Fruit fly (Drosophila melanogaster): ENCODE measurements around the gene Grp170.

The Grp170 gene

DNA sequence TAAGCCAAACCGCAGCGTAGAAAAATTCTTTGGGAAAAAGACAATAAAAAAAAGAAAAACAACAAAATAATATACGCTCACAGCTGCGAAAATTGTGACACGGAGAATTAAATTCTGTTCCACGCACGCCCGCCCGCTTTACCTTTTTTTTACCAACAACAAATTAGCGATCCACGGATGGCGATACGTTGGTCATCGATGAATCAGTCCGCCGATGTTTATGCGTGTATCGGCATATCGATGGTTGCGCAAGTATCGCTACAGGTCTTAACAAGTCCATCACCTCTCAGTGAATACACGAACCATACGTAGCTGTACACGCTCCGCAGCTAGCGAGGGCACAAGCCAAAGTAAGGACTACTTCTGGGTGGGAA is 4.3 kb downstream of the Grp170 start, which contains the start of gene CG2924 (continued):
- no peak for TF ChIP-seq kah (GFP tag; optimal IDR thresholded peaks at IDR 0.05)
- TF ChIP-seq hkb (optimal IDR thresholded peaks at IDR 0.05), result no peak
- no peak for TF ChIP-seq hkb (GFP tag; IDR thresholded peaks at IDR 0.05)
- no peak for TF ChIP-seq br (optimal IDR thresholded peaks at IDR 0.05)
- no peak for TF ChIP-seq ase (GFP tag; IDR thresholded peaks at IDR 0.05)
- peak; percentile 29 for TF ChIP-seq CG10654 (GFP tag; optimal IDR thresholded peaks at IDR 0.05)
- peak; percentile 91 for TF ChIP-seq Dbx (GFP tag; IDR thresholded peaks at IDR 0.05)
- peak; percentile 67 for TF ChIP-seq Dad (GFP tag; optimal IDR thresholded peaks at IDR 0.05)
- no peak for TF ChIP-seq E2f1 (GFP tag; IDR thresholded peaks at IDR 0.05)
- TF ChIP-seq CG7357 (GFP tag; IDR thresholded peaks at IDR 0.05), result no peak
- TF ChIP-seq tin (GFP tag; optimal IDR thresholded peaks at IDR 0.05), result peak; percentile 67
- no peak for TF ChIP-seq jing (GFP tag; optimal IDR thresholded peaks at IDR 0.05)
- peak; percentile 42 for TF ChIP-seq CrebB (tag; optimal IDR thresholded peaks at IDR 0.05)
- no peak for TF ChIP-seq Lim3 (GFP tag; IDR thresholded peaks at IDR 0.05)
- TF ChIP-seq CG12219 (GFP tag; optimal IDR thresholded peaks at IDR 0.05), result no peak
- no peak for TF ChIP-seq Poxn (GFP tag; IDR thresholded peaks at IDR 0.05)
- peak; percentile 100 for TF ChIP-seq CG16813 (GFP tag; IDR thresholded peaks at IDR 0.05; ENCODE audit: partially characterized antibody)
- no peak for TF ChIP-seq org-1 (GFP tag; optimal IDR thresholded peaks at IDR 0.05)
- TF ChIP-seq CG6272 (GFP tag; IDR thresholded peaks at IDR 0.05), result peak; percentile 86
- no peak for TF ChIP-seq Trl (optimal IDR thresholded peaks at IDR 0.05)
- peak; percentile 36 for TF ChIP-seq Trl (GFP tag; optimal IDR thresholded peaks at IDR 0.05)
- TF ChIP-seq ap (GFP tag; IDR thresholded peaks at IDR 0.05), result no peak
- TF ChIP-seq tx (GFP tag; optimal IDR thresholded peaks at IDR 0.05), result peak; percentile 28
- no peak for TF ChIP-seq CG16815 (GFP tag; optimal IDR thresholded peaks at IDR 0.05)
- no peak for TF ChIP-seq Lpt (GFP tag; optimal IDR thresholded peaks at IDR 0.05)
- TF ChIP-seq Gug (GFP tag; IDR thresholded peaks at IDR 0.05), result peak; percentile 89; the same call in 2 of the 4 replicates
- TF ChIP-seq CG14710 (tag; optimal IDR thresholded peaks at IDR 0.05), result peak; percentile 80
- peak; percentile 83 for TF ChIP-seq Hmr (GFP tag; optimal IDR thresholded peaks at IDR 0.05)
- peak; percentile 87 for TF ChIP-seq Rfx (GFP tag; IDR thresholded peaks at IDR 0.05)
- TF ChIP-seq yki (optimal IDR thresholded peaks at IDR 0.05), result no peak
- peak; percentile 26 for TF ChIP-seq D19A (tag; optimal IDR thresholded peaks at IDR 0.05)
- TF ChIP-seq Oli (tag; optimal IDR thresholded peaks at IDR 0.05), result no peak
- TF ChIP-seq CG6683 (GFP tag; optimal IDR thresholded peaks at IDR 0.05), result peak; percentile 15
- no peak for TF ChIP-seq CG5180 (GFP tag; optimal IDR thresholded peaks at IDR 0.05)
- peak; percentile 95 for TF ChIP-seq CG9932 (GFP tag; IDR thresholded peaks at IDR 0.05)
- peak; percentile 34 for TF ChIP-seq nerfin-1 (tag; optimal IDR thresholded peaks at IDR 0.05)
- peak; percentile 2 to 63 for TF ChIP-seq Hr51 (GFP tag; optimal IDR thresholded peaks at IDR 0.05)
- no peak for TF ChIP-seq Optix (GFP tag; IDR thresholded peaks at IDR 0.05)
- TF ChIP-seq phol (tag; optimal IDR thresholded peaks at IDR 0.05), result peak; percentile 71
- TF ChIP-seq CG31224 (GFP tag; IDR thresholded peaks at IDR 0.05), result peak; percentile 30; the same call in 1 of the 2 replicates
- TF ChIP-seq CG3281 (GFP tag; optimal IDR thresholded peaks at IDR 0.05), result no peak
- no peak for TF ChIP-seq D19B (GFP tag; optimal IDR thresholded peaks at IDR 0.05)
- peak; percentile 83 for TF ChIP-seq CG33213 (GFP tag; optimal IDR thresholded peaks at IDR 0.05)
- TF ChIP-seq CG12104 (GFP tag; optimal IDR thresholded peaks at IDR 0.05), result no peak
- no peak for TF ChIP-seq fd102C (GFP tag; optimal IDR thresholded peaks at IDR 0.05)
- TF ChIP-seq CG17912 (GFP tag; optimal IDR thresholded peaks at IDR 0.05), result no peak
- no peak for TF ChIP-seq Ssrp (tag; optimal IDR thresholded peaks at IDR 0.05)
- peak; percentile 24 for TF ChIP-seq slou (GFP tag; optimal IDR thresholded peaks at IDR 0.05)
- TF ChIP-seq gt (GFP tag; IDR thresholded peaks at IDR 0.05), result no peak
- TF ChIP-seq CG14667 (GFP tag; IDR thresholded peaks at IDR 0.05), result no peak
- TF ChIP-seq emc (GFP tag; optimal IDR thresholded peaks at IDR 0.05), result peak; percentile 67
- no peak for TF ChIP-seq jigr1 (GFP tag; IDR thresholded peaks at IDR 0.05)
- peak; percentile 47; the same call in 2 of the 3 replicates for TF ChIP-seq sr (GFP tag; IDR thresholded peaks at IDR 0.05)
- peak; percentile 69 for TF ChIP-seq CG10267 (tag; optimal IDR thresholded peaks at IDR 0.05)

Measured in whole organism, embryonic.